Worm (Caenorhabditis elegans): ENCODE measurements around the gene fbxc-53.
A peak's percentile ranks its signal among the peaks of the same experiment; 100 is the strongest.

The fbxc-53 gene

DNA sequence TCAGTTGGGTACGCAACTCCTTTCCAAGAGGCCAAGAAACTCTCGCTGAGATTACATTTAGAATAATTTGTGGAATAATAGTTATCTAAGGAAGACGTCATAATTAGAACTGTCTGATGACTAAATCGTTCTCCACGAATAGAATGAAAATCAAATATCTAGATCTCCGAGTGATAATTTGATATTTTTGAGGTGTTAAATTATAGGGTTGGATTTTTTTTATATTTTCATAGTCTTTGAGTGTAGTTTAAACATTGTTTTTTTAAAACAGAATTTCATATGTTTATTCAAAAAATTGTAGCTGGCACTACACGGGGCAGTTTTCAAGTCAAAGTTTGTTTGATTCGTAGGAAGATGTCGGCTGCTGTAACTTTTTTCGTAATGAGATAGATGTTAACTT, 5.4 kb downstream of the fbxc-53 start, which contains the start of gene srh-99:
Gene srh-99 (minus strand): TSS at position 101 of the 400 bp plus-strand sequence.
- no peak for TF ChIP-seq nhr-80 (tag; optimal IDR thresholded peaks at IDR 0.05)
- no peak for TF ChIP-seq hrde-1 (tag; optimal IDR thresholded peaks at IDR 0.05; ENCODE audit: borderline replicate concordance)
- no peak for TF ChIP-seq bed-2 (GFP tag; IDR thresholded peaks at IDR 0.05)
- TF ChIP-seq snpc-4 (GFP tag; optimal IDR thresholded peaks at IDR 0.05) = no peak
- TF ChIP-seq snpc-4 (tag; optimal IDR thresholded peaks at IDR 0.05) = no peak
- TF ChIP-seq rpc-1 (optimal IDR thresholded peaks at IDR 0.05) = no peak
- TF ChIP-seq rpc-1 (tag; optimal IDR thresholded peaks at IDR 0.05) = no peak
- no peak for TF ChIP-seq attf-3 (GFP tag; conservative IDR thresholded peaks at IDR 0.05)
- TF ChIP-seq ztf-26 (tag; optimal IDR thresholded peaks at IDR 0.05) = no peak
- TF ChIP-seq F10E7.11 (tag; optimal IDR thresholded peaks at IDR 0.05) = no peak
- no peak for TF ChIP-seq fkh-3 (tag; optimal IDR thresholded peaks at IDR 0.05)
- TF ChIP-seq zfh-2 (GFP tag; conservative IDR thresholded peaks at IDR 0.05) = no peak
- no peak for TF ChIP-seq B0019.2 (GFP tag; conservative IDR thresholded peaks at IDR 0.05)
- no peak for TF ChIP-seq F57C9.4 (tag; optimal IDR thresholded peaks at IDR 0.05)
- no peak for TF ChIP-seq zim-3 (tag; optimal IDR thresholded peaks at IDR 0.05)
- no peak for TF ChIP-seq lin-26 (GFP tag; IDR thresholded peaks at IDR 0.05)
- no peak for TF ChIP-seq ztf-6 (GFP tag; IDR thresholded peaks at IDR 0.05)
- no peak for TF ChIP-seq F55B11.4 (tag; optimal IDR thresholded peaks at IDR 0.05; ENCODE audit: borderline replicate concordance, insufficient read depth)
- no peak for TF ChIP-seq ceh-79 (tag; optimal IDR thresholded peaks at IDR 0.05)

DNA sequence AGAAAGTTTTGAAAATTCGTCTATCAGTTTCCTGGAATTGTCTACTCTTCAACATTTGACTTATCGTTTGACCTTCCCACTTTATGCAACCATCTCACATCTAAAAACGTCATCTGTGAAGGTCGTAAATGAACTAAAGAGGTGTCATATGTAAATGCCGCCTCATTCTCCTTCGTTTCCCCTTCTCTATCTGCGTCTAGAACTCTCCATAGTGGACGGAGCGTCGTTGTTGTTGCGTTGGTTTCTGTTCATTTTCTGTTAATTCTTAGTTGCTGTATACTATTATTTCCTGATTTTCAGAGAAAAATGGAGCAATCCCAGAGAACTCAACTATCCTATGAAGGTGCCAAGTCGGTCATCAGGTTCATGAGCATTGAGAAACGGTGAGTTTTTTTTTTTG, 5.9 kb downstream of the fbxc-53 start, which contains the start of gene fbxc-52:
Gene fbxc-52 (plus strand): TSS at position 301 of the 400 bp plus-strand sequence.
- TF ChIP-seq die-1 (tag; optimal IDR thresholded peaks at IDR 0.05) = no peak
- TF ChIP-seq nfyb-1 (GFP tag; IDR thresholded peaks at IDR 0.05) = 0 out of 2 replicates have a peak, but pooled peaks have one; percentile 11
- TF ChIP-seq B0035.1 (tag; optimal IDR thresholded peaks at IDR 0.05) = no peak
- no peak for TF ChIP-seq unc-130 (GFP tag; optimal IDR thresholded peaks at IDR 0.05)
- no peak for TF ChIP-seq mcd-1 (GFP tag; IDR thresholded peaks at IDR 0.05)
- TF ChIP-seq F33H1.4 (GFP tag; IDR thresholded peaks at IDR 0.05) = no peak

DNA sequence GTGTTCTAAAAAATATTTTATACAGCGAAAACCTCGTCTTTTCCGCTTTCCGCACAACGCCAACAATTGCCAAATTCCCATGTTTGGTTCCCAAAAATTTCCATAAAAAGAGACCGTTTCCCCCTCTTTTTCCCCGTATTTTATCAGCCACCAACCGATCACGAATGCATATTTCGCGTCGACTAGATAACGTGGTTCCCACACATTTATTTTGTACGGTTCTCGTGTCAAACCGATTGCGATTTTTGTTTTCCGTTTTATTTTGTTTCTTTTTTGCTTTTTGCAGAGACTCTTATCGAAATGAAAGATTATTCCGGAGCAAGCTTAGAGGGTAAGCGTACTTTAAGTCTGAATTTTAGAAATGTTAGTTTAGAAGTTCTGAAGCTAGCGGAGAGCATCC, 9.9 kb downstream of the fbxc-53 start, which contains the start of gene C46E10.3:
Gene C46E10.3 (plus strand): TSS at position 301 of the 400 bp plus-strand sequence.
- no peak for TF ChIP-seq snpc-1.3 (tag; optimal IDR thresholded peaks at IDR 0.05; ENCODE audit: insufficient read depth)
- no peak for TF ChIP-seq mxl-1 (tag; optimal IDR thresholded peaks at IDR 0.05)
- TF ChIP-seq nfyb-1 (GFP tag; IDR thresholded peaks at IDR 0.05) = no peak
- no peak for TF ChIP-seq unc-130 (GFP tag; optimal IDR thresholded peaks at IDR 0.05)
- no peak for TF ChIP-seq hmg-20 (GFP tag; IDR thresholded peaks at IDR 0.05)
- no peak for TF ChIP-seq atf-7 (tag; optimal IDR thresholded peaks at IDR 0.05)
- no peak for TF ChIP-seq egrh-3 (GFP tag; IDR thresholded peaks at IDR 0.05)
- TF ChIP-seq ztf-3 (GFP tag; optimal IDR thresholded peaks at IDR 0.05) = no peak
- no peak for TF ChIP-seq ceh-27 (GFP tag; optimal IDR thresholded peaks at IDR 0.05)

DNA sequence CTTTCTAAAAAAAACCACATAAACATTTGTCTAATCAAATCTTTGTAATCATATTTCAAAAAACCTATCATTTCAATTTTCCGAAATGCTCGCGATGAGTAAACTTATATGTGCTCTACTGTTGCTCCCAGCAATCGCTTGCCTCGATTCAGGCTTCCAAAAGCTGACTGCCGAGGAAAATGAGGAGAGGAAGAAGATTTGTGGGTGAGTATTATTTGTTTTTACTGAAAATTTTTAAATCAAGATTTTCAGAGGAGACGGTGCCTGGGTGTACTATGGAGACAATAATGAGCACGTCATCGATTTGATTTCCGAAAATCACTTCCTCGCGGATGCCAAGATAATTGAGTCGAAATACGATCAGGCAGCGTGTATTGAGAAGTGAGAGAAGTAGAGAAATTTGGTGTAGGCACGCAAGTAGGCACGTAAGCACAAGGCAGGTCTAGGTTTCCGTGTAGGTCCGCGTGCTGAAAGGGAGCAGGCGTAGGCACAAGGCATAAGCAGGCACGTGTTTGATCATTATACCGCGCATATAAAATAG, 13.2 kb downstream of the fbxc-53 start, which contains the start of gene C46E10.1:
Gene C46E10.1 (plus strand): TSS at position 51 of the 541 bp plus-strand sequence.
- TF ChIP-seq lin-26 (GFP tag; IDR thresholded peaks at IDR 0.05) (no peak), aptf-2 (GFP tag; conservative IDR thresholded peaks at IDR 0.05) (no peak), madf-3 (GFP tag; IDR thresholded peaks at IDR 0.05) (no peak), ekl-4 (GFP tag; IDR thresholded peaks at IDR 0.05) (no peak), repo-1 (tag; optimal IDR thresholded peaks at IDR 0.05) (no peak), sptf-2 (GFP tag; optimal IDR thresholded peaks at IDR 0.05) (no peak), zim-3 (tag; optimal IDR thresholded peaks at IDR 0.05) (no peak), F37B4.10 (GFP tag; IDR thresholded peaks at IDR 0.05) (no peak), Y56A3A.18 (GFP tag; IDR thresholded peaks at IDR 0.05) (no peak), nfya-2 (GFP tag; IDR thresholded peaks at IDR 0.05) (no peak), hsf-1 (GFP tag; IDR thresholded peaks at IDR 0.05) (no peak), mxl-1 (tag; optimal IDR thresholded peaks at IDR 0.05) (no peak), nhr-27 (tag; optimal IDR thresholded peaks at IDR 0.05) (no peak), Y53G8AR.9 (GFP tag; conservative IDR thresholded peaks at IDR 0.05) (no peak), dox-1 (GFP tag; IDR thresholded peaks at IDR 0.05) (no peak), madf-8 (GFP tag; conservative IDR thresholded peaks at IDR 0.05) (no peak), bed-2 (GFP tag; IDR thresholded peaks at IDR 0.05) (no peak)
